Worm (Caenorhabditis elegans): ENCODE data around the gene srt-59.

ce11 chrIV:627237-627636 lies 25.7 kb upstream of the srt-59 start, which contains the start of gene nhr-76:
- TF ChIP-seq ztf-29 (GFP tag; IDR thresholded peaks at IDR 0.05): no peak
- no peak for TF ChIP-seq flt-1 (GFP tag; IDR thresholded peaks at IDR 0.05)
- TF ChIP-seq T22C8.4 (GFP tag; IDR thresholded peaks at IDR 0.05): no peak
- no peak for TF ChIP-seq tab-1 (GFP tag; IDR thresholded peaks at IDR 0.05)
- no peak for TF ChIP-seq ref-1 (GFP tag; conservative IDR thresholded peaks at IDR 0.05)
- TF ChIP-seq ztf-23 (GFP tag; IDR thresholded peaks at IDR 0.05): no peak

Data from whole organism, midembryonic.